Fruit fly (Drosophila melanogaster): ENCODE measurements around the gene Jon65Aiv.

dm6 chr3L:6074975-6075692, 36.2 kb downstream of the Jon65Aiv start, which contains the start of the genes CG13295 and CG6610:
- TF ChIP-seq CG33017 (tag; optimal IDR thresholded peaks at IDR 0.05) (peak; percentile 10), CG12768 (GFP tag; optimal IDR thresholded peaks at IDR 0.05) (peak; percentile 24), kay (GFP tag; ENCODE audit: borderline replicate concordance) (no peak), Hr96 (GFP tag; optimal IDR thresholded peaks at IDR 0.05) (peak; percentile 71), CG11617 (GFP tag; optimal IDR thresholded peaks at IDR 0.05) (peak; percentile 32)
